Fruit fly (Drosophila melanogaster): ENCODE results near the gene Scsalpha2.

The Scsalpha2 gene

DNA sequence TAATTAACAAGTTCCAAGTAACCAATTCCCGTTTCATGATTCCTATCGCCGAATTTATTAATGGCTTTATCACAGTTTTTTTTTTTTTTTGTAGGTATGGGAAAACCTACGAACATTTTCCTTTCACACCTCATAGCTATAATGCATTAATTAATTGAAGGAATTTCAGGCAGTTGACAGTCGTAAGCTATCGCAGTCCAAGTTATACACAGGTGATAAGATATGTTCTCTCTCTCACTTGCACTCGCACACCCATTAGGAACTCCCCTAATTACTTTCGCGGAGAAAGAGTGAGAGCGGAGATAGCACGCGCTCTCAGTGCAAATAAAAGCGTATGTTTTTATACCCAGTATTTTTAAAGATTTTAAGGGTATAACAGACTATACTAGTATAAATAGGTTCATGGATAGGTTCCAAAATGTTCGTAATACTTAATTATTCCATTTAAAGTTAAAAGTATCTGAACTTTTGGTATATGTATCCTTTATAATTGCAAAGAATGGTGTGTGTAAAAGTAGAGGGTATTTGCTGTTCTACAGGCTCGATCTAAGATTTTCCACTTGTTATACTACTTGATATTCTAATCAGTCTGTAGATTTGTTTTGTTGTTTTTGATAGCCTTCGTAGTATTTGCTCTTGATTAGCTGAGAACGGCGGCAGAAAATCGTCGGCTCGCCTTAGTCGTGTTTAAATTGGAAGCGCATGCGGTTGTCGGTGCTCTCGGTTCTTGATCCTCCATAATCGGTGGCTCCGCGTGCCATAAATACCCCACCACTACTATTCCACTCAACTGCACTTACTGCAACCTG, 2.3 kb downstream of the Scsalpha2 start, which contains the start of gene Dys (continued):
- TF ChIP-seq Spps (tag; optimal IDR thresholded peaks at IDR 0.05) (peak; percentile 71), nerfin-2 (GFP tag; IDR thresholded peaks at IDR 0.05; ENCODE audit: partially characterized antibody) (no peak), tup (GFP tag; optimal IDR thresholded peaks at IDR 0.05) (peak; percentile 41), Ssrp (tag; optimal IDR thresholded peaks at IDR 0.05) (peak; percentile 85), aop (GFP tag; IDR thresholded peaks at IDR 0.05) (no peak), CG16815 (GFP tag; optimal IDR thresholded peaks at IDR 0.05) (peak; percentile 80), schlank (tag; optimal IDR thresholded peaks at IDR 0.05) (peak; percentile 55), Sox100B (GFP tag; optimal IDR thresholded peaks at IDR 0.05) (peak; percentile 79), zfh1 (GFP tag; IDR thresholded peaks at IDR 0.05) (peak; percentile 86), ham (GFP tag; IDR thresholded peaks at IDR 0.05) (peak; percentile 72; the same call in 1 of the 2 replicates), HLH3B (GFP tag; IDR thresholded peaks at IDR 0.05) (peak; percentile 89; the same call in 1 of the 2 replicates), br (optimal IDR thresholded peaks at IDR 0.05) (no peak), tin (GFP tag; optimal IDR thresholded peaks at IDR 0.05) (peak; percentile 80), ind (GFP tag; optimal IDR thresholded peaks at IDR 0.05) (peak; percentile 90), CG8944 (GFP tag; optimal IDR thresholded peaks at IDR 0.05) (peak; percentile 79), B-H1 (GFP tag; IDR thresholded peaks at IDR 0.05) (peak; percentile 75), rib (GFP tag; IDR thresholded peaks at IDR 0.05) (peak; percentile 86), CG9609 (GFP tag; optimal IDR thresholded peaks at IDR 0.05) (peak; percentile 73), corto (GFP tag; optimal IDR thresholded peaks at IDR 0.05) (peak; percentile 70), her (GFP tag; optimal IDR thresholded peaks at IDR 0.05) (peak; percentile 57), nmo (GFP tag; optimal IDR thresholded peaks at IDR 0.05) (peak; percentile 93), oc (tag; optimal IDR thresholded peaks at IDR 0.05) (peak; percentile 87), CG31441 (GFP tag; IDR thresholded peaks at IDR 0.05) (peak; percentile 86), da (GFP tag; optimal IDR thresholded peaks at IDR 0.05) (peak; percentile 56), CG8089 (GFP tag; optimal IDR thresholded peaks at IDR 0.05) (peak; percentile 65), mirr (GFP tag; optimal IDR thresholded peaks at IDR 0.05) (peak; percentile 66), org-1 (GFP tag; optimal IDR thresholded peaks at IDR 0.05) (peak; percentile 79), Sry-β (GFP tag; optimal IDR thresholded peaks at IDR 0.05) (no peak), Med (GFP tag) (no peak), shn (GFP tag; optimal IDR thresholded peaks at IDR 0.05) (peak; percentile 68), Fer1 (GFP tag; optimal IDR thresholded peaks at IDR 0.05) (peak; percentile 87), twi (tag; optimal IDR thresholded peaks at IDR 0.05) (no peak), CG7786 (GFP tag; optimal IDR thresholded peaks at IDR 0.05) (peak; percentile 92), NK7.1 (GFP tag; optimal IDR thresholded peaks at IDR 0.05) (peak; percentile 80), CG10431 (GFP tag; optimal IDR thresholded peaks at IDR 0.05) (no peak), emc (GFP tag; optimal IDR thresholded peaks at IDR 0.05) (peak; percentile 47), sqz (GFP tag; optimal IDR thresholded peaks at IDR 0.05) (peak; percentile 52), pnt (GFP tag; optimal IDR thresholded peaks at IDR 0.05) (peak; percentile 80), odd (GFP tag; optimal IDR thresholded peaks at IDR 0.05) (peak; percentile 77), CG4730 (GFP tag; IDR thresholded peaks at IDR 0.05) (peak; percentile 84), CG13775 (GFP tag; optimal IDR thresholded peaks at IDR 0.05) (peak; percentile 79), gro (GFP tag; optimal IDR thresholded peaks at IDR 0.05) (peak; percentile 86), ftz-f1 (GFP tag; optimal IDR thresholded peaks at IDR 0.05) (peak; percentile 14), CG6791 (GFP tag; IDR thresholded peaks at IDR 0.05; ENCODE audit: partially characterized antibody) (no peak), unpg (GFP tag; optimal IDR thresholded peaks at IDR 0.05) (peak; percentile 92), CG6654 (GFP tag; optimal IDR thresholded peaks at IDR 0.05) (peak; percentile 69), pzg (GFP tag; optimal IDR thresholded peaks at IDR 0.05) (no peak), CG6689 (GFP tag; IDR thresholded peaks at IDR 0.05) (peak; percentile 85), Elba2 (GFP tag; optimal IDR thresholded peaks at IDR 0.05) (no peak), CG11696 (GFP tag; IDR thresholded peaks at IDR 0.05) (peak; percentile 71)

Measured in whole organism, embryonic.